Worm (Caenorhabditis elegans) whole organism, young adult: ENCODE measurements around the gene mog-4.

Experiments used
- B0035.1 ChIP-seq: sonication (generic microtip); optimal IDR thresholded peaks from 2 replicates; lab custom pipeline; 2016; ENCODE audit warnings: missing genetic modification characterization, mild to moderate bottlenecking, missing compliant biosample characterization, missing genotype, missing genetic modification reagents
- B0261.1 ChIP-seq: sonication (generic microtip); optimal IDR thresholded peaks from 2 replicates; lab custom pipeline; 2016; ENCODE audit warnings: mild to moderate bottlenecking, missing genetic modification characterization, moderate library complexity, missing compliant biosample characterization
- B0336.3 ChIP-seq: fragments of 200-800 bp; sonication (Bioruptor generic); IDR thresholded peaks from 2 replicates; pipeline ENCODE4 v1.3.6; 2022; ENCODE audit warnings: missing genetic modification characterization, missing compliant biosample characterization
- F22D6.2 ChIP-seq: sonication (generic microtip); optimal IDR thresholded peaks from 2 replicates; lab custom pipeline; 2016; ENCODE audit warnings: mild to moderate bottlenecking, missing genetic modification characterization, missing compliant biosample characterization
- F23B12.7 ChIP-seq: sonication (generic microtip); optimal IDR thresholded peaks from 2 replicates; lab custom pipeline; 2017; ENCODE audit warnings: missing genetic modification characterization, mild to moderate bottlenecking, missing compliant biosample characterization, antibody characterized with exemption, moderate library complexity; ENCODE audit not compliant: insufficient read depth
- F39B2.1 ChIP-seq: fragments of 200-800 bp; sonication (Bioruptor generic); IDR thresholded peaks from 2 replicates; pipeline ENCODE4 v1.3.6; 2022; ENCODE audit warnings: missing genetic modification reagents, missing genetic modification characterization, missing compliant biosample characterization
- F57A8.1 ChIP-seq: fragments of 200-800 bp; sonication (Bioruptor generic); optimal IDR thresholded peaks from 2 replicates; lab custom pipeline; 2018; ENCODE audit warnings: mild to moderate bottlenecking, missing genetic modification characterization, moderate library complexity, missing compliant biosample characterization
- F57C9.4 ChIP-seq: sonication (generic microtip); optimal IDR thresholded peaks from 2 replicates; lab custom pipeline; 2017; ENCODE audit warnings: mild to moderate bottlenecking, missing genetic modification characterization, missing compliant biosample characterization
- K11D2.4 ChIP-seq: fragments of 200-800 bp; sonication (Bioruptor generic); IDR thresholded peaks from 2 replicates; pipeline ENCODE4 v1.3.6; 2022; ENCODE audit warnings: missing genetic modification reagents, missing genetic modification characterization, missing compliant biosample characterization
- K12H6.12 ChIP-seq: fragments of 200-800 bp; sonication (Bioruptor generic); optimal IDR thresholded peaks from 2 replicates; lab custom pipeline; 2018; ENCODE audit warnings: mild to moderate bottlenecking, missing genetic modification characterization, missing compliant biosample characterization
- T26A5.8 ChIP-seq: sonication (generic microtip); optimal IDR thresholded peaks from 2 replicates; lab custom pipeline; 2016; ENCODE audit warnings: missing genetic modification characterization, missing compliant biosample characterization
- Y53G8AR.9 ChIP-seq: fragments of 200-800 bp; sonication (Bioruptor generic); conservative IDR thresholded peaks from 2 replicates; pipeline ENCODE4 v1.3.6; 2022; ENCODE audit warnings: missing genetic modification reagents, missing genetic modification characterization, missing compliant biosample characterization
- ZK185.1 ChIP-seq: sonication (generic microtip); optimal IDR thresholded peaks from 2 replicates; lab custom pipeline; 2016; ENCODE audit warnings: mild to moderate bottlenecking, missing genetic modification characterization, missing compliant biosample characterization; ENCODE audit not compliant: poor library complexity, severe bottlenecking
- ama-1 ChIP-seq, 3 experiments: fragments of 150-350 bp in 1 of 3; sonication (generic microtip) in 2 of 3; optimal IDR thresholded peaks; 2 replicates each; lab custom pipeline; 2014 to 2018; ENCODE audit warnings: missing biosample characterization in 2 of 3, missing genetic modification characterization in 2 of 3, missing genetic modification reagents in 2 of 3
- aptf-3 ChIP-seq: fragments of 200-800 bp; sonication (Bioruptor generic); IDR thresholded peaks from 2 replicates; pipeline ENCODE4 v1.3.6; 2022; ENCODE audit warnings: missing genetic modification characterization, missing compliant biosample characterization
- atf-7 ChIP-seq: sonication (generic microtip); optimal IDR thresholded peaks from 2 replicates; lab custom pipeline; 2017; ENCODE audit warnings: mild to moderate bottlenecking, missing genetic modification characterization, missing compliant biosample characterization
- athp-1 ChIP-seq: sonication (generic microtip); optimal IDR thresholded peaks from 2 replicates; lab custom pipeline; 2017; ENCODE audit warnings: mild to moderate bottlenecking, missing genetic modification characterization, missing compliant biosample characterization
- attf-6 ChIP-seq: fragments of 200-800 bp; sonication (Bioruptor generic); IDR thresholded peaks from 2 replicates; pipeline ENCODE4 v1.3.6; 2022; ENCODE audit warnings: missing genetic modification reagents, missing genetic modification characterization, missing compliant biosample characterization
- bed-1 ChIP-seq: fragments of 200-800 bp; sonication (Bioruptor generic); IDR thresholded peaks from 2 replicates; pipeline ENCODE4 v1.3.6; 2022; ENCODE audit warnings: missing genetic modification reagents, missing genetic modification characterization, missing compliant biosample characterization
- bed-2 ChIP-seq: fragments of 200-800 bp; sonication (Bioruptor generic); IDR thresholded peaks from 2 replicates; pipeline ENCODE4 v1.3.6; 2022; ENCODE audit warnings: missing genetic modification reagents, missing genetic modification characterization, missing compliant biosample characterization
- cebp-2 ChIP-seq: fragments of 200-800 bp; sonication (Bioruptor generic); IDR thresholded peaks from 2 replicates; pipeline ENCODE4 v1.3.6; 2022; ENCODE audit warnings: missing genetic modification characterization, missing compliant biosample characterization
- ceh-100 ChIP-seq: fragments of 200-800 bp; sonication (Bioruptor generic); IDR thresholded peaks from 2 replicates; pipeline ENCODE4 v1.3.6; 2022; ENCODE audit warnings: missing genetic modification reagents, missing genetic modification characterization, missing compliant biosample characterization
- ceh-58 ChIP-seq: fragments of 200-800 bp; sonication (Bioruptor generic); IDR thresholded peaks from 2 replicates; pipeline ENCODE4 v1.3.6; 2022; ENCODE audit warnings: missing genetic modification characterization, missing compliant biosample characterization
- chd-7 ChIP-seq: sonication (generic microtip); optimal IDR thresholded peaks from 2 replicates; lab custom pipeline; 2016; ENCODE audit warnings: mild to moderate bottlenecking, missing genetic modification characterization, moderate library complexity, missing compliant biosample characterization
- die-1 ChIP-seq: sonication (generic microtip); optimal IDR thresholded peaks from 2 replicates; lab custom pipeline; 2016; ENCODE audit warnings: missing genotype, mild to moderate bottlenecking, missing genetic modification characterization, missing compliant biosample characterization
- dox-1 ChIP-seq: fragments of 200-800 bp; sonication (Bioruptor generic); IDR thresholded peaks from 2 replicates; pipeline ENCODE4 v1.3.6; 2022; ENCODE audit warnings: missing genetic modification reagents, missing genetic modification characterization, missing compliant biosample characterization
- ets-4 ChIP-seq: fragments of 200-800 bp; sonication (Bioruptor generic); optimal IDR thresholded peaks from 2 replicates; lab custom pipeline; 2018; ENCODE audit warnings: mild to moderate bottlenecking, missing genetic modification characterization, missing compliant biosample characterization
- gei-17 ChIP-seq: fragments of 200-800 bp; sonication (Bioruptor generic); optimal IDR thresholded peaks from 2 replicates; lab custom pipeline; 2018; ENCODE audit warnings: mild to moderate bottlenecking, missing genetic modification characterization, missing compliant biosample characterization
- him-1 ChIP-seq: sonication (generic microtip); optimal IDR thresholded peaks from 2 replicates; lab custom pipeline; 2016; ENCODE audit warnings: missing genotype, missing genetic modification reagents, missing genetic modification characterization, missing compliant biosample characterization
- hrde-1 ChIP-seq: sonication (generic microtip); optimal IDR thresholded peaks from 2 replicates; lab custom pipeline; 2016; ENCODE audit warnings: missing genetic modification characterization, mild to moderate bottlenecking, missing compliant biosample characterization, moderate library complexity, missing genotype, missing genetic modification reagents, borderline replicate concordance
- hsf-1 ChIP-seq: fragments of 200-800 bp; sonication (Bioruptor generic); IDR thresholded peaks from 2 replicates; pipeline ENCODE4 v1.3.6; 2022; ENCODE audit warnings: missing genetic modification reagents, missing genetic modification characterization, missing compliant biosample characterization
- let-607 ChIP-seq, 2 experiments: fragments of 200-800 bp in 1 of 2; sonication (Bioruptor generic) in 1 of 2; sonication (generic microtip) in 1 of 2; optimal IDR thresholded peaks; 2 replicates each; lab custom pipeline; 2016 to 2018; ENCODE audit warnings: mild to moderate bottlenecking in 2 of 2, missing compliant biosample characterization in 2 of 2, missing genetic modification characterization in 2 of 2, moderate library complexity in 2 of 2, missing genotype in 1 of 2
- lin-40 ChIP-seq: sonication (generic microtip); optimal IDR thresholded peaks from 2 replicates; lab custom pipeline; 2016; ENCODE audit warnings: missing genetic modification characterization, mild to moderate bottlenecking, missing compliant biosample characterization, missing genotype, missing genetic modification reagents
- lin-54 ChIP-seq: fragments of 200-800 bp; sonication (Bioruptor generic); optimal IDR thresholded peaks from 2 replicates; lab custom pipeline; 2018; ENCODE audit warnings: mild to moderate bottlenecking, missing genetic modification characterization, missing compliant biosample characterization
- madf-8 ChIP-seq: fragments of 200-800 bp; sonication (Bioruptor generic); conservative IDR thresholded peaks from 2 replicates; pipeline ENCODE4 v1.3.6; 2022; ENCODE audit warnings: missing genetic modification reagents, missing genetic modification characterization, missing compliant biosample characterization
- nfya-2 ChIP-seq: fragments of 200-800 bp; sonication (Bioruptor generic); IDR thresholded peaks from 2 replicates; pipeline ENCODE4 v1.3.6; 2022; ENCODE audit warnings: missing genetic modification reagents, missing genetic modification characterization, missing compliant biosample characterization
- nhr-120 ChIP-seq: fragments of 200-800 bp; sonication (Bioruptor generic); IDR thresholded peaks from 2 replicates; pipeline ENCODE4 v1.3.6; 2022; ENCODE audit warnings: missing genetic modification characterization, missing compliant biosample characterization
- nhr-80 ChIP-seq: sonication (generic microtip); optimal IDR thresholded peaks from 2 replicates; lab custom pipeline; 2016; ENCODE audit warnings: missing genetic modification characterization, missing compliant biosample characterization
- repo-1 ChIP-seq: sonication (generic microtip); optimal IDR thresholded peaks from 2 replicates; lab custom pipeline; 2017; ENCODE audit warnings: mild to moderate bottlenecking, missing genetic modification characterization, missing compliant biosample characterization
- rpc-1 ChIP-seq, 2 experiments: fragments of 150-350 bp in 1 of 2; sonication (generic microtip) in 1 of 2; optimal IDR thresholded peaks; 2 replicates each; lab custom pipeline; 2014 to 2018; ENCODE audit warnings: missing biosample characterization in 1 of 2, missing genetic modification characterization in 1 of 2, missing genetic modification reagents in 1 of 2, missing genotype in 1 of 2
- snpc-1.3 ChIP-seq: sonication (generic microtip); optimal IDR thresholded peaks from 2 replicates; lab custom pipeline; 2017; ENCODE audit warnings: missing genetic modification characterization, mild to moderate bottlenecking, missing compliant biosample characterization, antibody characterized with exemption, moderate library complexity, missing genotype, missing genetic modification reagents; ENCODE audit not compliant: insufficient read depth
- tbx-9 ChIP-seq: sonication (generic microtip); optimal IDR thresholded peaks from 2 replicates; lab custom pipeline; 2016; ENCODE audit warnings: borderline replicate concordance, missing genetic modification characterization, inconsistent platforms, missing compliant biosample characterization
- zfh-2 ChIP-seq: fragments of 200-800 bp; sonication (Bioruptor generic); conservative IDR thresholded peaks from 2 replicates; pipeline ENCODE4 v1.3.6; 2022; ENCODE audit warnings: missing genetic modification reagents, missing genetic modification characterization, missing compliant biosample characterization
- ztf-26 ChIP-seq: sonication (generic microtip); optimal IDR thresholded peaks from 2 replicates; lab custom pipeline; 2017; ENCODE audit warnings: missing genetic modification characterization, missing compliant biosample characterization
- ztf-3 ChIP-seq: fragments of 200-800 bp; sonication (Bioruptor generic); optimal IDR thresholded peaks from 2 replicates; lab custom pipeline; 2018; ENCODE audit warnings: mild to moderate bottlenecking, missing genetic modification characterization, missing compliant biosample characterization
- ztf-6 ChIP-seq: fragments of 200-800 bp; sonication (Bioruptor generic); IDR thresholded peaks from 2 replicates; pipeline ENCODE4 v1.3.6; 2022; ENCODE audit warnings: missing genetic modification reagents, missing genetic modification characterization, missing compliant biosample characterization

Gene mog-4

DNA sequence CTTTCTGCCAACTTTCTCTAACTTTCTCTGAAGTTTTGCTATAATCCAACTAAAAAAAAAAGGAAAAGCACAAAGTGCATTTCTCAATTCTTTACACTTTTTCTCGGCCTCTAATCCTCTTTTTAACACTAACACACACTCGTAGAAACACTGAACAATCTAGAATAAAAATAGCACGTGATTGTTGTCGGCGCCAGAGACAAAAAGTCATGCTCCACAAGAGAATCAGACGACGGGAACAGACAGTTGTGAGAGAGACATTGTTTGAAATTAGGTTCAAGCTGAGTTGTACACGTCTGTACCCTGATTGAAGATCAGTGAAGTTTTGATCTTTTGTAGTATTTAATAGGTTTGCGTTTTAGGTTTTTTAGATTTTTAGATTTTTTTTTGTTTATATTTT is 37.0 kb upstream of the mog-4 start (continued):
- TF ChIP-seq bed-1 (GFP tag; lab: Robert Waterston, UW) (no peak), B0336.3 (GFP tag; lab: Robert Waterston, UW) (peak; percentile 84), him-1 (tag; lab: Kevin White, UChicago) (no peak), nhr-120 (GFP tag; lab: Robert Waterston, UW) (no peak), snpc-1.3 (tag; lab: Kevin White, UChicago) (no peak), ztf-6 (GFP tag; lab: Robert Waterston, UW) (no peak), Y53G8AR.9 (no peak), bed-2 (no peak), nfya-2 (GFP tag; lab: Robert Waterston, UW) (no peak), tbx-9 (tag; lab: Kevin White, UChicago) (no peak), zfh-2 (GFP tag; lab: Robert Waterston, UW) (no peak), ztf-26 (peak; percentile 1), ZK185.1 (peak; percentile 28), ceh-100 (no peak), K11D2.4 (GFP tag; lab: Robert Waterston, UW) (peak; percentile 54; the same call in 1 of the 2 replicates), B0261.1 (tag; lab: Kevin White, UChicago) (no peak), F22D6.2 (tag; lab: Kevin White, UChicago) (no peak), lin-54 (peak; percentile 40), lin-40 (tag; lab: Kevin White, UChicago) (no peak), die-1 (no peak), cebp-2 (GFP tag; lab: Robert Waterston, UW) (no peak), chd-7 (peak; percentile 46), F23B12.7 (tag; lab: Kevin White, UChicago) (peak; percentile 6), athp-1 (tag; lab: Kevin White, UChicago) (no peak), ets-4 (GFP tag; lab: Kevin White, UChicago) (no peak), let-607 (tag; optimal IDR thresholded peaks at IDR 0.05; lab: Kevin White, UChicago) (peak in 1 of 2 experiments; percentile 36), T26A5.8 (tag; lab: Kevin White, UChicago) (no peak), aptf-3 (GFP tag; lab: Robert Waterston, UW) (no peak), repo-1 (tag; lab: Kevin White, UChicago) (no peak), hrde-1 (tag; lab: Kevin White, UChicago) (no peak), F39B2.1 (GFP tag; lab: Robert Waterston, UW) (no peak), atf-7 (tag; lab: Kevin White, UChicago) (peak; percentile 66), rpc-1 (optimal IDR thresholded peaks at IDR 0.05; lab: Kevin White, UChicago) (no peak), rpc-1 (tag; optimal IDR thresholded peaks at IDR 0.05; lab: Kevin White, UChicago) (no peak), K12H6.12 (tag; lab: Kevin White, UChicago) (peak; percentile 30), B0035.1 (tag; lab: Kevin White, UChicago) (no peak), dox-1 (GFP tag; lab: Robert Waterston, UW) (no peak), ama-1 (optimal IDR thresholded peaks at IDR 0.05; lab: Kevin White, UChicago) (no peak), ama-1 (GFP tag; optimal IDR thresholded peaks at IDR 0.05; lab: Kevin White, UChicago) (no peak), ceh-58 (GFP tag; lab: Robert Waterston, UW) (no peak), F57C9.4 (no peak), hsf-1 (GFP tag; lab: Robert Waterston, UW) (peak; percentile 83), attf-6 (GFP tag; lab: Robert Waterston, UW) (no peak), ztf-3 (GFP tag; lab: Kevin White, UChicago) (no peak), madf-8 (GFP tag; lab: Robert Waterston, UW) (no peak), gei-17 (GFP tag; lab: Kevin White, UChicago) (no peak), F57A8.1 (GFP tag; lab: Kevin White, UChicago) (no peak), nhr-80 (tag; lab: Kevin White, UChicago) (peak; percentile 36)
